Fruit fly (Drosophila melanogaster): Measurements from ENCODE around the gene CG42834.

CG42834 gene

DNA sequence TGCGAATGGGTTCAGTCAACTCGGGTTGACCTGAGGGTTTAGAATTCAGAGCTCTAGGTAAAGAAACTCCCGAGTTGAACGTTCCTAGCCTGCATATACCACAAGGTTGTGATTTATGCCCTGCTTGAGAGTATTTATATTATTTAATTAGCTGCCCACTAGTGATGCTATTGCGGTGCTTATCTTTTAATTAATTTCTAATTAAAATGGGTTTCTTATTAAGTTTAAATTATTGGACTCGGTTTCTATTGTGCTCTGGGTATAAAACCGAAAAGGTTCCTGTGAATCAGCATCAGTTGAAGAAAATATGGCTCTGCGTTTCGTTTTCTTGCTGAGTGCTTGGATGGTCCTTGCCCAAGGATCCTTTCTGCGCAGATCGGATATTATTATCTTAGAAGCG lies 3.1 kb upstream of the CG42834 start, which contains the start of gene CG5866:
Gene CG5866, plus strand, starts transcription at position 301 of the 400 bp plus-strand sequence.
- TF ChIP-seq pfk (GFP tag; optimal IDR thresholded peaks at IDR 0.05) (no peak), CG15601 (tag; optimal IDR thresholded peaks at IDR 0.05) (no peak), CG2889 (GFP tag; IDR thresholded peaks at IDR 0.05) (no peak), pan (optimal IDR thresholded peaks at IDR 0.05) (no peak), pan (GFP tag; optimal IDR thresholded peaks at IDR 0.05 in 1 of 2, IDR thresholded peaks at IDR 0.05 in 1 of 2) (no peak), CG1529 (GFP tag; optimal IDR thresholded peaks at IDR 0.05) (no peak), Sin3A (optimal IDR thresholded peaks at IDR 0.05) (no peak), tgo (GFP tag; IDR thresholded peaks at IDR 0.05) (no peak), CG18599 (GFP tag; optimal IDR thresholded peaks at IDR 0.05) (no peak), CG2129 (GFP tag; IDR thresholded peaks at IDR 0.05; ENCODE audit: partially characterized antibody) (no peak), CG2199 (GFP tag; IDR thresholded peaks at IDR 0.05) (no peak), Kr (GFP tag; optimal IDR thresholded peaks at IDR 0.05) (no peak), CG10462 (GFP tag; optimal IDR thresholded peaks at IDR 0.05) (no peak), Bgb (GFP tag; IDR thresholded peaks at IDR 0.05; ENCODE audit: partially characterized antibody) (no peak), Aef1 (GFP tag; IDR thresholded peaks at IDR 0.05) (no peak), CG2202 (tag; optimal IDR thresholded peaks at IDR 0.05) (no peak), hbn (GFP tag; IDR thresholded peaks at IDR 0.05; ENCODE audit: partially characterized antibody) (no peak), fd3F (GFP tag; optimal IDR thresholded peaks at IDR 0.05) (no peak), CG14860 (GFP tag; IDR thresholded peaks at IDR 0.05; ENCODE audit: partially characterized antibody) (no peak)

DNA sequence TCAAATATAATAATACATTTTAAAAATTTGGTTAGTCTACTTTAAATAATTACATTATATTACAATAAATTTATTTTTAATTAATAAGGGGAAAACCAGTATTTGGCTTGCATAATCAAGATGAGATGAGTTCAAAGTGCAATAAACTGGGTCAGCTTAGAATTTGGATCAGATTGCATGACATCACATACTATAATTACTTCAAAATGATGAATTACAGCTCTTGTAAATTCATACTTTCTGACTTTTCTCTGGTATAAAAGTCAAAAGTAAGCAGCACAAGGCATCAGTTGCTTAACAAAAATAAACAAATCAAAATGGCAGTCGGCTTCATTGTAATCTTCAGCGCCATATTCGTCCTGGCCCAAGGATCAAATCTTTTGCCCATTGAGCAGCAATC lies 1.4 kb upstream of the CG42834 start, which contains the start of gene CG33333:
Gene CG33333, plus strand, starts transcription at position 301 of the 400 bp plus-strand sequence.
- TF ChIP-seq CG11504 (tag; optimal IDR thresholded peaks at IDR 0.05): no peak
- no peak for TF ChIP-seq knrl (GFP tag; IDR thresholded peaks at IDR 0.05; ENCODE audit: partially characterized antibody)
- no peak for TF ChIP-seq HmgD (GFP tag; optimal IDR thresholded peaks at IDR 0.05)
- no peak for TF ChIP-seq tx (GFP tag; optimal IDR thresholded peaks at IDR 0.05)
- TF ChIP-seq nmo (GFP tag; optimal IDR thresholded peaks at IDR 0.05): no peak
- TF ChIP-seq bowl (GFP tag; IDR thresholded peaks at IDR 0.05): no peak
- no peak for TF ChIP-seq CG11398 (GFP tag; optimal IDR thresholded peaks at IDR 0.05)
- TF ChIP-seq Blimp-1 (GFP tag; optimal IDR thresholded peaks at IDR 0.05): no peak
- TF ChIP-seq Hsf (GFP tag; optimal IDR thresholded peaks at IDR 0.05): no peak
- no peak for TF ChIP-seq Asciz (GFP tag; optimal IDR thresholded peaks at IDR 0.05)
- no peak for TF ChIP-seq dmrt11E (tag; optimal IDR thresholded peaks at IDR 0.05)
- no peak for TF ChIP-seq kah (GFP tag; optimal IDR thresholded peaks at IDR 0.05)
- no peak for TF ChIP-seq yki (optimal IDR thresholded peaks at IDR 0.05)
- TF ChIP-seq dimm (GFP tag; IDR thresholded peaks at IDR 0.05): no peak
- no peak for TF ChIP-seq Ravus (GFP tag; IDR thresholded peaks at IDR 0.05)

DNA sequence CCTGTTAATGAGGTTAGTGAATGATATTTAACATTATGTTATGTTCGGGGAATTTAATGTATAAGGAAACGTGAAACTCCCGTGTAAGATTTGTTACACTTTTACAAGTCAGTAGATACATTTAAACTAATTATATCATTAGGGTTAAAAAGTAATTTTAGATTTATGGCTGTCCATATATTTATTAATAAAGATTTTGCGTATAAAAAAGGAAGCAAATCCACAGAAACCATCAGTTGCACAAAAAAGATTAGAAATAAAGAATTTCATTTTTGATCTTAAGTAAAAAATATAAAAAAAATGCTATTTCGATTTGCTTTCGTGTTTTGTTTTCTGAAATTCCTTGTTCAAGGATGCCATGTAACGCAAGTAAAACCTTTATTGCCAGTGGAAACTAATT lies 1.8 kb downstream of the CG42834 start, which contains the start of gene CG42835:
Gene CG42835, plus strand, starts transcription at position 301 of the 400 bp plus-strand sequence.
- no peak for TF ChIP-seq CG14050 (GFP tag; IDR thresholded peaks at IDR 0.05)
- TF ChIP-seq Mrtf (GFP tag; IDR thresholded peaks at IDR 0.05): no peak
- no peak for TF ChIP-seq CG11695 (GFP tag; IDR thresholded peaks at IDR 0.05)
- TF ChIP-seq kni (GFP tag; optimal IDR thresholded peaks at IDR 0.05): no peak
- TF ChIP-seq CG17612 (GFP tag; IDR thresholded peaks at IDR 0.05): no peak
- no peak for TF ChIP-seq tll (GFP tag; optimal IDR thresholded peaks at IDR 0.05)
- no peak for TF ChIP-seq ttk (GFP tag; IDR thresholded peaks at IDR 0.05)
- no peak for TF ChIP-seq en (GFP tag; optimal IDR thresholded peaks at IDR 0.05)
- no peak for TF ChIP-seq CG17568 (GFP tag; optimal IDR thresholded peaks at IDR 0.05)
- no peak for TF ChIP-seq pita (GFP tag; optimal IDR thresholded peaks at IDR 0.05)
- TF ChIP-seq CG10147 (GFP tag; optimal IDR thresholded peaks at IDR 0.05): no peak
- no peak for TF ChIP-seq al (GFP tag; IDR thresholded peaks at IDR 0.05)
- TF ChIP-seq az2 (GFP tag; optimal IDR thresholded peaks at IDR 0.05): no peak
- no peak for TF ChIP-seq dysf (GFP tag; IDR thresholded peaks at IDR 0.05)
- TF ChIP-seq CG4328 (GFP tag; optimal IDR thresholded peaks at IDR 0.05): no peak
- no peak for TF ChIP-seq Lim3 (GFP tag; IDR thresholded peaks at IDR 0.05)
